Worm (Caenorhabditis elegans) whole organism, young adult: ENCODE measurements around the gene abu-9.

ENCODE experiments used
- F39B2.1 ChIP-seq: fragments of 200-800 bp; sonication (Bioruptor generic); IDR thresholded peaks from 2 replicates; pipeline ENCODE4 v1.3.6; 2022; ENCODE audit warnings: missing genetic modification reagents, missing genetic modification characterization, missing compliant biosample characterization
- attf-3 ChIP-seq: fragments of 200-800 bp; sonication (Bioruptor generic); conservative IDR thresholded peaks from 2 replicates; pipeline ENCODE4 v1.3.6; 2022; ENCODE audit warnings: missing genetic modification reagents, missing genetic modification characterization, missing compliant biosample characterization
- attf-5 ChIP-seq: fragments of 200-800 bp; sonication (Bioruptor generic); optimal IDR thresholded peaks from 2 replicates; lab custom pipeline; 2018; ENCODE audit warnings: mild to moderate bottlenecking, missing genetic modification characterization, missing compliant biosample characterization
- cebp-1 ChIP-seq, 2 experiments: fragments of 200-800 bp in 1 of 2; sonication (Bioruptor generic) in 1 of 2; sonication (generic microtip) in 1 of 2; IDR thresholded peaks in 1 of 2; optimal IDR thresholded peaks in 1 of 2; 2 replicates each; pipeline versions ENCODE4 v1.3.6 to Lab custom; 2017 to 2022; ENCODE audit warnings: missing compliant biosample characterization in 2 of 2, missing genetic modification characterization in 2 of 2, mild to moderate bottlenecking in 1 of 2, missing genetic modification reagents in 1 of 2, moderate library complexity in 1 of 2
- efl-1 ChIP-seq: fragments of 150-350 bp; optimal IDR thresholded peaks from 2 replicates; lab custom pipeline; 2014; ENCODE audit warnings: missing biosample characterization, missing genetic modification reagents, missing genetic modification characterization
- zfh-2 ChIP-seq: fragments of 200-800 bp; sonication (Bioruptor generic); conservative IDR thresholded peaks from 2 replicates; pipeline ENCODE4 v1.3.6; 2022; ENCODE audit warnings: missing genetic modification reagents, missing genetic modification characterization, missing compliant biosample characterization

- TF ChIP-seq cebp-1 (GFP tag; IDR thresholded peaks at IDR 0.05; lab: Robert Waterston, UW), result no peak
- TF ChIP-seq cebp-1 (tag; optimal IDR thresholded peaks at IDR 0.05; lab: Kevin White, UChicago), result no peak
- TF ChIP-seq zfh-2 (GFP tag; lab: Robert Waterston, UW), result no peak
- no peak for TF ChIP-seq efl-1 (GFP tag; lab: Kevin White, UChicago)
- no peak for TF ChIP-seq attf-5 (GFP tag; lab: Kevin White, UChicago)
- no peak for TF ChIP-seq attf-3 (GFP tag; lab: Robert Waterston, UW)
- TF ChIP-seq F39B2.1, result no peak
Measured at ce11 chrX:8350984-8351383, 29.1 kb downstream of the abu-9 start, which contains the start of gene npr-28.
